Worm (Caenorhabditis elegans) whole organism, mixed stage, embryonic: ENCODE data around the gene C17H12.12.

Experiments used
- M03D4.4 ChIP-seq: sonication (generic microtip); optimal IDR thresholded peaks from 2 replicates; lab custom pipeline; 2017; ENCODE audit warnings: mild to moderate bottlenecking, missing genetic modification characterization, missing compliant biosample characterization
- bed-3 ChIP-seq: fragments of 200-800 bp; sonication (Bioruptor generic); optimal IDR thresholded peaks from 3 replicates; lab custom pipeline; 2018; ENCODE audit warnings: mild to moderate bottlenecking, missing genetic modification characterization, moderate library complexity, missing compliant biosample characterization
- blmp-1 ChIP-seq: fragments of 150-350 bp; optimal IDR thresholded peaks from 2 replicates; lab custom pipeline; 2014; ENCODE audit warnings: missing biosample characterization, missing genetic modification characterization
- ceh-43 ChIP-seq: fragments of 200-800 bp; sonication (Bioruptor generic); optimal IDR thresholded peaks from 2 replicates; lab custom pipeline; 2018; ENCODE audit warnings: mild to moderate bottlenecking, missing genetic modification characterization, moderate library complexity, missing compliant biosample characterization
- ceh-83 ChIP-seq: fragments of 200-800 bp; sonication (Bioruptor generic); optimal IDR thresholded peaks from 2 replicates; lab custom pipeline; 2018; ENCODE audit warnings: mild to moderate bottlenecking, missing genetic modification characterization, missing compliant biosample characterization
- ces-1 ChIP-seq: fragments of 150-350 bp; optimal IDR thresholded peaks from 2 replicates; lab custom pipeline; 2014; ENCODE audit warnings: missing biosample characterization, missing genetic modification reagents, missing genetic modification characterization
- cnd-1 ChIP-seq: fragments of 200-800 bp; sonication (Bioruptor generic); optimal IDR thresholded peaks from 2 replicates; lab custom pipeline; 2018; ENCODE audit warnings: mild to moderate bottlenecking, missing genetic modification characterization, missing compliant biosample characterization
- elt-1 ChIP-seq: sonication (generic microtip); optimal IDR thresholded peaks from 2 replicates; lab custom pipeline; 2017; ENCODE audit warnings: missing genetic modification characterization, mild to moderate bottlenecking, missing compliant biosample characterization, antibody characterized with exemption, moderate library complexity, borderline replicate concordance; ENCODE audit not compliant: insufficient read depth
- elt-3 ChIP-seq: fragments of 150-350 bp; optimal IDR thresholded peaks from 2 replicates; lab custom pipeline; 2014; ENCODE audit warnings: missing biosample characterization, missing genetic modification characterization
- flh-1 ChIP-seq: fragments of 200-800 bp; sonication (Bioruptor generic); optimal IDR thresholded peaks from 2 replicates; lab custom pipeline; 2018; ENCODE audit warnings: mild to moderate bottlenecking, missing genetic modification characterization, moderate library complexity, missing compliant biosample characterization
- ham-2 ChIP-seq: fragments of 200-800 bp; sonication (Bioruptor generic); optimal IDR thresholded peaks from 2 replicates; lab custom pipeline; 2018; ENCODE audit warnings: mild to moderate bottlenecking, missing genetic modification characterization, missing compliant biosample characterization
- hlh-1 ChIP-seq: fragments of 150-350 bp; optimal IDR thresholded peaks from 2 replicates; lab custom pipeline; 2014; ENCODE audit warnings: missing biosample characterization, missing genetic modification reagents, missing genetic modification characterization
- lin-13 ChIP-seq: fragments of 150-350 bp; optimal IDR thresholded peaks from 2 replicates; lab custom pipeline; 2014; ENCODE audit warnings: missing biosample characterization, missing genetic modification characterization
- lin-32 ChIP-seq: fragments of 200-800 bp; sonication (Bioruptor generic); optimal IDR thresholded peaks from 2 replicates; lab custom pipeline; 2018; ENCODE audit warnings: mild to moderate bottlenecking, missing genetic modification characterization, missing compliant biosample characterization
- lsy-2 ChIP-seq: fragments of 150-350 bp; optimal IDR thresholded peaks from 2 replicates; lab custom pipeline; 2014; ENCODE audit warnings: missing biosample characterization, missing genetic modification characterization
- mab-5 ChIP-seq: fragments of 150-350 bp; optimal IDR thresholded peaks from 2 replicates; lab custom pipeline; 2014; ENCODE audit warnings: missing biosample characterization, missing genetic modification characterization
- mep-1 ChIP-seq: fragments of 150-350 bp; optimal IDR thresholded peaks from 2 replicates; lab custom pipeline; 2017; ENCODE audit warnings: missing biosample characterization, missing genetic modification reagents, missing genetic modification characterization, inconsistent platforms
- mls-2 ChIP-seq: sonication (generic microtip); optimal IDR thresholded peaks from 2 replicates; lab custom pipeline; 2016; ENCODE audit warnings: mild to moderate bottlenecking, missing genetic modification characterization, moderate library complexity, missing compliant biosample characterization
- nhr-2 ChIP-seq: fragments of 150-350 bp; optimal IDR thresholded peaks from 2 replicates; lab custom pipeline; 2014; ENCODE audit warnings: missing biosample characterization, missing genetic modification characterization
- nhr-237 ChIP-seq: fragments of 150-350 bp; optimal IDR thresholded peaks from 2 replicates; lab custom pipeline; 2014; ENCODE audit warnings: missing biosample characterization, missing genetic modification characterization
- nhr-28 ChIP-seq: fragments of 150-350 bp; optimal IDR thresholded peaks from 2 replicates; lab custom pipeline; 2014; ENCODE audit warnings: missing biosample characterization, missing genetic modification characterization
- nhr-76 ChIP-seq: sonication (generic microtip); optimal IDR thresholded peaks from 2 replicates; lab custom pipeline; 2017; ENCODE audit warnings: missing biosample characterization, missing genetic modification characterization
- pha-4 ChIP-seq: fragments of 150-350 bp; optimal IDR thresholded peaks from 2 replicates; lab custom pipeline; 2018; ENCODE audit warnings: missing biosample characterization, missing genetic modification reagents, missing genetic modification characterization
- sem-2 ChIP-seq: fragments of 200-800 bp; sonication (Bioruptor generic); optimal IDR thresholded peaks from 2 replicates; lab custom pipeline; 2018; ENCODE audit warnings: mild to moderate bottlenecking, missing genetic modification characterization, missing compliant biosample characterization
- snpc-4 ChIP-seq: fragments of 150-350 bp; optimal IDR thresholded peaks from 2 replicates; lab custom pipeline; 2014; ENCODE audit warnings: missing biosample characterization, missing genetic modification characterization
- sptf-1 ChIP-seq: sonication (generic microtip); optimal IDR thresholded peaks from 2 replicates; lab custom pipeline; 2017; ENCODE audit warnings: mild to moderate bottlenecking, missing genetic modification characterization, moderate library complexity, missing compliant biosample characterization
- tbx-8 ChIP-seq: fragments of 200-800 bp; sonication (Bioruptor generic); optimal IDR thresholded peaks from 2 replicates; lab custom pipeline; 2018; ENCODE audit warnings: mild to moderate bottlenecking, missing genetic modification characterization, moderate library complexity, missing compliant biosample characterization
- unc-120 ChIP-seq: sonication (generic microtip); optimal IDR thresholded peaks from 2 replicates; lab custom pipeline; 2017; ENCODE audit warnings: missing genetic modification characterization, missing compliant biosample characterization; ENCODE audit not compliant: poor library complexity, severe bottlenecking
- unc-39 ChIP-seq: fragments of 150-350 bp; optimal IDR thresholded peaks from 2 replicates; lab custom pipeline; 2014; ENCODE audit warnings: missing biosample characterization, missing genetic modification characterization
- unc-62 ChIP-seq: fragments of 150-350 bp; optimal IDR thresholded peaks from 2 replicates; lab custom pipeline; 2014; ENCODE audit warnings: missing biosample characterization, missing genetic modification reagents, missing genetic modification characterization
- zip-8 ChIP-seq: fragments of 150-350 bp; optimal IDR thresholded peaks from 2 replicates; lab custom pipeline; 2014; ENCODE audit warnings: missing biosample characterization, missing genetic modification characterization
- ztf-11 ChIP-seq: fragments of 150-350 bp; optimal IDR thresholded peaks from 2 replicates; lab custom pipeline; 2014; ENCODE audit warnings: missing biosample characterization, missing genetic modification characterization

The C17H12.12 gene

ce11 chrIV:6777156-6777555 lies 18.6 kb upstream of the C17H12.12 start:
- no peak for TF ChIP-seq cnd-1 (tag; lab: Kevin White, UChicago)
- no peak for TF ChIP-seq ztf-11 (tag; lab: Kevin White, UChicago)
- TF ChIP-seq blmp-1 (tag; lab: Kevin White, UChicago): no peak
- no peak for TF ChIP-seq ces-1 (GFP tag; lab: Kevin White, UChicago)
- TF ChIP-seq sptf-1: no peak
- TF ChIP-seq sem-2: no peak
- TF ChIP-seq nhr-237 (tag; lab: Kevin White, UChicago): no peak
- no peak for TF ChIP-seq lin-32 (GFP tag; lab: Kevin White, UChicago)
- no peak for TF ChIP-seq lin-13 (tag; lab: Kevin White, UChicago)
- no peak for TF ChIP-seq nhr-28
- TF ChIP-seq ham-2 (GFP tag; lab: Kevin White, UChicago): no peak
- no peak for TF ChIP-seq pha-4 (tag; lab: Kevin White, UChicago)
- TF ChIP-seq unc-39 (tag; lab: Kevin White, UChicago): no peak
- TF ChIP-seq hlh-1: no peak
- TF ChIP-seq mep-1 (tag; lab: Kevin White, UChicago): no peak
- no peak for TF ChIP-seq nhr-76 (tag; lab: Kevin White, UChicago)

DNA sequence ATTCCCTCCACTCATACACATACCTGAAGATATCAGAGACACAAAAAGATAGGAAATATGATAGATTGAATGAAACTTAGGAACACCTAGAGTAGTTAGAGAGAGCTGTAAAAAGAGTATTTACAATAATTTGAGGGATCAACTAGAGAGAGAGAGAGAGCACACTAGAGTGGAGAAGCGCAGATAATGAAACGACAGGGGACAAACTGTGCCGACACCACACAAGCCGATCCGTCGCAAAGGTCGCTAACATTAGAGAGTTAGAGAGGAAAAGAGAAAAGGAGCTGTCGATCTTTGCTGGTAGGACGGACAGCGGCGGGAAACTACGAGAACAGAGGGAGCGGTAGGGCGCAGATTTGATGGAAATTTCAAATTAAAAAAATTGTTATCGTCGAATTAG lies 10.6 kb upstream of the C17H12.12 start, which contains the start of gene dyci-1:
Gene dyci-1 (minus strand): TSS at position 122 of the 400 bp plus-strand sequence.
- TF ChIP-seq unc-120 (tag; lab: Kevin White, UChicago) (peak; percentile 77), ham-2 (GFP tag; lab: Kevin White, UChicago) (peak; percentile 91), hlh-1 (peak; percentile 41), nhr-76 (tag; lab: Kevin White, UChicago) (no peak), pha-4 (tag; lab: Kevin White, UChicago) (peak; percentile 38), ces-1 (GFP tag; lab: Kevin White, UChicago) (no peak), flh-1 (GFP tag; lab: Kevin White, UChicago) (no peak), nhr-2 (tag; lab: Kevin White, UChicago) (no peak)
- TF ChIP-seq, all 35 proteins: peak for 4

DNA sequence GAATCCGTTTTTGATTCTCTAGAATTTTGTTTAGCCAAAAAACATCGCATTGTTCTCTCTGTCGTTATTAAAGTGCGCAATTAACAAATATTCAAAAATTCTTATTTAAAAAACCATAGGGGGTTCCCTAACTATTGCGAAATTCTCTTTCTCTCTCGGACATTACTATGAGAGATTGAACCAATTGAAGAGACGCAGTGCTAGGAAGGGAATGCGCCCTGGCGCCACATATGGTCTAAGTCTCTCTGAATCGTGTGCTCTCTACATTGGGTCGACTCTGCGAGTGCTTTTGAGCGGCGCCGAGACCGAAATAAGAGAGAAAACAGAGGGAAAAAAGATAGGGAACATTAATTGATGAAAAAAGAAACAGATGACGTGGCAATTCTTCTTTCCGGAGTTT lies 9.9 kb upstream of the C17H12.12 start:
- peak; percentile 25 for TF ChIP-seq mep-1 (tag; lab: Kevin White, UChicago)
- TF ChIP-seq tbx-8: no peak
- no peak for TF ChIP-seq unc-62 (GFP tag; lab: Kevin White, UChicago)
- no peak for TF ChIP-seq mls-2 (tag; lab: Kevin White, UChicago)
- no peak for TF ChIP-seq ceh-83 (GFP tag; lab: Kevin White, UChicago)
- TF ChIP-seq nhr-237 (tag; lab: Kevin White, UChicago): peak; percentile 49
- TF ChIP-seq blmp-1 (tag; lab: Kevin White, UChicago): no peak
- TF ChIP-seq snpc-4: no peak
- TF ChIP-seq lin-13 (tag; lab: Kevin White, UChicago): no peak
- TF ChIP-seq ham-2 (GFP tag; lab: Kevin White, UChicago): no peak
- no peak for TF ChIP-seq nhr-2 (tag; lab: Kevin White, UChicago)
- no peak for TF ChIP-seq zip-8
- TF ChIP-seq sptf-1: no peak
- peak; percentile 35 for TF ChIP-seq ces-1 (GFP tag; lab: Kevin White, UChicago)
- no peak for TF ChIP-seq unc-39 (tag; lab: Kevin White, UChicago)
- no peak for TF ChIP-seq bed-3 (GFP tag; lab: Kevin White, UChicago)
- TF ChIP-seq sem-2: no peak
- no peak for TF ChIP-seq nhr-76 (tag; lab: Kevin White, UChicago)
- TF ChIP-seq M03D4.4 (tag; lab: Kevin White, UChicago): no peak
- TF ChIP-seq ceh-43: no peak
- peak; percentile 80 for TF ChIP-seq unc-120 (tag; lab: Kevin White, UChicago)
- TF ChIP-seq lsy-2: no peak
- TF ChIP-seq nhr-28: no peak
- TF ChIP-seq flh-1 (GFP tag; lab: Kevin White, UChicago): no peak

- TF ChIP-seq lin-32 (GFP tag; lab: Kevin White, UChicago): no peak
- TF ChIP-seq nhr-237 (tag; lab: Kevin White, UChicago): no peak
- TF ChIP-seq lin-13 (tag; lab: Kevin White, UChicago): no peak
- no peak for TF ChIP-seq mab-5 (tag; lab: Kevin White, UChicago)
- TF ChIP-seq sem-2: no peak
- no peak for TF ChIP-seq blmp-1 (tag; lab: Kevin White, UChicago)
- no peak for TF ChIP-seq bed-3 (GFP tag; lab: Kevin White, UChicago)
- TF ChIP-seq lsy-2: no peak
- TF ChIP-seq ztf-11 (tag; lab: Kevin White, UChicago): no peak
- TF ChIP-seq unc-39 (tag; lab: Kevin White, UChicago): no peak
- no peak for TF ChIP-seq flh-1 (GFP tag; lab: Kevin White, UChicago)
- TF ChIP-seq unc-120 (tag; lab: Kevin White, UChicago): no peak
- TF ChIP-seq ces-1 (GFP tag; lab: Kevin White, UChicago): no peak
- TF ChIP-seq nhr-2 (tag; lab: Kevin White, UChicago): no peak
- TF ChIP-seq hlh-1: no peak
- no peak for TF ChIP-seq elt-1 (tag; lab: Kevin White, UChicago)
- TF ChIP-seq elt-3 (tag; lab: Kevin White, UChicago): no peak
- TF ChIP-seq, all 35 proteins: peak for 0
Observed at ce11 chrIV:6789950-6790349, 5.8 kb upstream of the C17H12.12 start.
